Fruit fly (Drosophila melanogaster): Measurements from ENCODE around the gene CG42359.
A peak's percentile ranks its signal among the peaks of the same experiment; 100 is the strongest.

The CG42359 gene

dm6 chr3R:19164873-19165456, 2.9 kb upstream of the CG42359 start (continued):
- peak; percentile 24 for TF ChIP-seq CG15514 (GFP tag; optimal IDR thresholded peaks at IDR 0.05)
- TF ChIP-seq Gug (GFP tag; IDR thresholded peaks at IDR 0.05) = peak; percentile 39; the same call in 2 of the 4 replicates
- TF ChIP-seq CG1603 (tag; optimal IDR thresholded peaks at IDR 0.05) = peak; percentile 15
- TF ChIP-seq esg (GFP tag; conservative IDR thresholded peaks at IDR 0.05) = peak; percentile 22
- no peak for TF ChIP-seq oc (tag; optimal IDR thresholded peaks at IDR 0.05)
- peak; percentile 18 for TF ChIP-seq unpg (GFP tag; optimal IDR thresholded peaks at IDR 0.05)
- peak; percentile 34 for TF ChIP-seq Hsf (GFP tag; optimal IDR thresholded peaks at IDR 0.05)
- TF ChIP-seq hth (optimal IDR thresholded peaks at IDR 0.05) = no peak
- TF ChIP-seq sna (GFP tag; IDR thresholded peaks at IDR 0.05; ENCODE audit: partially characterized antibody) = no peak
- TF ChIP-seq Spps (tag; optimal IDR thresholded peaks at IDR 0.05) = no peak
- TF ChIP-seq Meics (GFP tag; optimal IDR thresholded peaks at IDR 0.05) = peak; percentile 66
- no peak for TF ChIP-seq salm (tag; optimal IDR thresholded peaks at IDR 0.05)
- peak; percentile 28 for TF ChIP-seq HLH54F (GFP tag; optimal IDR thresholded peaks at IDR 0.05)
- peak; percentile 54 for TF ChIP-seq Fer3 (tag; optimal IDR thresholded peaks at IDR 0.05)
- no peak for TF ChIP-seq zen2 (GFP tag; IDR thresholded peaks at IDR 0.05; ENCODE audit: partially characterized antibody)
- TF ChIP-seq lola (GFP tag; optimal IDR thresholded peaks at IDR 0.05) = peak in 1 of 3 experiments; percentile 41
- TF ChIP-seq CG1832 (GFP tag; optimal IDR thresholded peaks at IDR 0.05) = no peak
- no peak for TF ChIP-seq cad (GFP tag; optimal IDR thresholded peaks at IDR 0.05)
- TF ChIP-seq sqz (GFP tag; optimal IDR thresholded peaks at IDR 0.05) = no peak
- no peak for TF ChIP-seq dm (GFP tag; optimal IDR thresholded peaks at IDR 0.05)
- TF ChIP-seq CG17568 (GFP tag; optimal IDR thresholded peaks at IDR 0.05) = no peak
- TF ChIP-seq CG9609 (GFP tag; optimal IDR thresholded peaks at IDR 0.05) = peak; percentile 3
- TF ChIP-seq PHDP (tag; optimal IDR thresholded peaks at IDR 0.05) = peak; percentile 35
- TF ChIP-seq Doc2 (GFP tag; IDR thresholded peaks at IDR 0.05) = no peak
- no peak for TF ChIP-seq Eip74EF (GFP tag; optimal IDR thresholded peaks at IDR 0.05)
- TF ChIP-seq CG17361 (GFP tag; IDR thresholded peaks at IDR 0.05) = peak; percentile 73
- TF ChIP-seq gcm2 (GFP tag; optimal IDR thresholded peaks at IDR 0.05) = no peak
- TF ChIP-seq CG4424 (GFP tag; optimal IDR thresholded peaks at IDR 0.05) = peak; percentile 59
- TF ChIP-seq Abd-B (GFP tag; optimal IDR thresholded peaks at IDR 0.05) = peak; percentile 31
- TF ChIP-seq Sry-β (GFP tag; optimal IDR thresholded peaks at IDR 0.05) = no peak
- no peak; the same call in 1 of the 2 replicates for TF ChIP-seq CG8765 (GFP tag; IDR thresholded peaks at IDR 0.05)
- TF ChIP-seq Bteb2 (GFP tag; optimal IDR thresholded peaks at IDR 0.05) = no peak
- TF ChIP-seq CG11093 (GFP tag; IDR thresholded peaks at IDR 0.05) = no peak
- peak; percentile 33 for TF ChIP-seq CG8359 (GFP tag; optimal IDR thresholded peaks at IDR 0.05; ENCODE audit: borderline replicate concordance)
- TF ChIP-seq CG18619 (GFP tag; optimal IDR thresholded peaks at IDR 0.05) = peak; percentile 60
- peak; percentile 52 for TF ChIP-seq CG7556 (GFP tag; optimal IDR thresholded peaks at IDR 0.05)
- TF ChIP-seq NK7.1 (GFP tag; optimal IDR thresholded peaks at IDR 0.05) = no peak
- TF ChIP-seq CG42726 (GFP tag; IDR thresholded peaks at IDR 0.05; ENCODE audit: partially characterized antibody) = no peak
- TF ChIP-seq prd (optimal IDR thresholded peaks at IDR 0.05) = no peak
- TF ChIP-seq prd (GFP tag; IDR thresholded peaks at IDR 0.05) = peak; percentile 52; the same call in 2 of the 3 replicates
- TF ChIP-seq row (GFP tag; IDR thresholded peaks at IDR 0.05) = peak; percentile 58
- 0 out of 3 replicates have a peak, but pooled peaks have one; percentile 54 for TF ChIP-seq H15 (GFP tag; IDR thresholded peaks at IDR 0.05)
- no peak for TF ChIP-seq vfl (GFP tag; optimal IDR thresholded peaks at IDR 0.05)
- TF ChIP-seq mam (GFP tag; optimal IDR thresholded peaks at IDR 0.05) = peak; percentile 2
- TF ChIP-seq CG17359 (tag; optimal IDR thresholded peaks at IDR 0.05) = peak; percentile 42
- no peak for TF ChIP-seq CG12769 (tag; optimal IDR thresholded peaks at IDR 0.05)
- no peak for TF ChIP-seq CG3847 (GFP tag; IDR thresholded peaks at IDR 0.05)
- TF ChIP-seq Atf-2 (GFP tag; optimal IDR thresholded peaks at IDR 0.05) = peak; percentile 9
- TF ChIP-seq CG11723 (GFP tag; optimal IDR thresholded peaks at IDR 0.05) = peak; percentile 29
- no peak for TF ChIP-seq lbe (GFP tag; optimal IDR thresholded peaks at IDR 0.05)
